Fruit fly (Drosophila melanogaster): ENCODE results near the gene CG42353.

Gene CG42353

dm6 chrX:16090179-16091144 lies 14.3 kb downstream of the CG42353 start (continued):
- no peak for TF ChIP-seq stwl (tag; optimal IDR thresholded peaks at IDR 0.05)
- peak; percentile 84 for TF ChIP-seq emc (GFP tag; optimal IDR thresholded peaks at IDR 0.05)
- TF ChIP-seq nerfin-2 (GFP tag; IDR thresholded peaks at IDR 0.05; ENCODE audit: partially characterized antibody) = no peak
- TF ChIP-seq NfI (GFP tag; optimal IDR thresholded peaks at IDR 0.05) = peak; percentile 93
- TF ChIP-seq CrebB (tag; optimal IDR thresholded peaks at IDR 0.05) = peak; percentile 91
- TF ChIP-seq Dad (GFP tag; optimal IDR thresholded peaks at IDR 0.05) = peak; percentile 77
- peak; percentile 89 for TF ChIP-seq schlank (tag; optimal IDR thresholded peaks at IDR 0.05)
- TF ChIP-seq ham (GFP tag; IDR thresholded peaks at IDR 0.05) = peak; percentile 60; the same call in 1 of the 2 replicates
- TF ChIP-seq CG32772 (GFP tag; IDR thresholded peaks at IDR 0.05) = peak; percentile 86
- no peak for TF ChIP-seq lola (GFP tag; optimal IDR thresholded peaks at IDR 0.05)
- TF ChIP-seq Sin3A (optimal IDR thresholded peaks at IDR 0.05) = no peak
- peak; percentile 94 for TF ChIP-seq sob (GFP tag; IDR thresholded peaks at IDR 0.05)
- TF ChIP-seq CG11093 (GFP tag; IDR thresholded peaks at IDR 0.05) = peak; percentile 83
- TF ChIP-seq ci (GFP tag; IDR thresholded peaks at IDR 0.05) = peak; percentile 94
- peak; percentile 94 for TF ChIP-seq CG2678 (tag; optimal IDR thresholded peaks at IDR 0.05)
- peak; percentile 76 for TF ChIP-seq Ssrp (tag; optimal IDR thresholded peaks at IDR 0.05)
- no peak for TF ChIP-seq grn (GFP tag; optimal IDR thresholded peaks at IDR 0.05)
- no peak for TF ChIP-seq Dp (GFP tag; optimal IDR thresholded peaks at IDR 0.05)
- peak; percentile 93 for TF ChIP-seq gro (GFP tag; optimal IDR thresholded peaks at IDR 0.05)
- TF ChIP-seq vfl (GFP tag; optimal IDR thresholded peaks at IDR 0.05) = peak; percentile 80
- TF ChIP-seq ERR (GFP tag; optimal IDR thresholded peaks at IDR 0.05) = peak; percentile 71
- TF ChIP-seq Gug (GFP tag; IDR thresholded peaks at IDR 0.05) = peak; percentile 84
- peak in 1 of 2 experiments; percentile 87 for TF ChIP-seq bsh (GFP tag; optimal IDR thresholded peaks at IDR 0.05)
- TF ChIP-seq CG1233 (GFP tag; optimal IDR thresholded peaks at IDR 0.05) = peak; percentile 90
- TF ChIP-seq C15 (GFP tag; IDR thresholded peaks at IDR 0.05) = peak; percentile 84
- peak; percentile 22 for TF ChIP-seq sqz (GFP tag; optimal IDR thresholded peaks at IDR 0.05)
- peak; percentile 91 for TF ChIP-seq Hsf (GFP tag; optimal IDR thresholded peaks at IDR 0.05)
- TF ChIP-seq sima (GFP tag; optimal IDR thresholded peaks at IDR 0.05) = peak; percentile 60
- peak; percentile 92 for TF ChIP-seq Atf6 (GFP tag; IDR thresholded peaks at IDR 0.05)
- peak; percentile 42 for TF ChIP-seq CG4617 (GFP tag; optimal IDR thresholded peaks at IDR 0.05; ENCODE audit: borderline replicate concordance)
- peak; percentile 78 for TF ChIP-seq Bteb2 (GFP tag; optimal IDR thresholded peaks at IDR 0.05)
- peak; percentile 89 for TF ChIP-seq CG17359 (tag; optimal IDR thresholded peaks at IDR 0.05)
- peak; percentile 90 for TF ChIP-seq HHEX (GFP tag; optimal IDR thresholded peaks at IDR 0.05)
- no peak for TF ChIP-seq Opbp (GFP tag; IDR thresholded peaks at IDR 0.05; ENCODE audit: partially characterized antibody)
- TF ChIP-seq CG13287 (GFP tag; IDR thresholded peaks at IDR 0.05; ENCODE audit: partially characterized antibody) = no peak
- peak; percentile 73 for TF ChIP-seq en (GFP tag; optimal IDR thresholded peaks at IDR 0.05)
- no peak for TF ChIP-seq vnd (GFP tag; IDR thresholded peaks at IDR 0.05; ENCODE audit: partially characterized antibody)
- TF ChIP-seq Ravus (GFP tag; IDR thresholded peaks at IDR 0.05) = peak; percentile 71
- TF ChIP-seq CG4404 (GFP tag; IDR thresholded peaks at IDR 0.05) = peak; percentile 71
- TF ChIP-seq zf30C (GFP tag; optimal IDR thresholded peaks at IDR 0.05) = no peak
- TF ChIP-seq tup (GFP tag; optimal IDR thresholded peaks at IDR 0.05) = peak; percentile 30
- peak; percentile 79 for TF ChIP-seq CG17612 (GFP tag; IDR thresholded peaks at IDR 0.05)
- peak; percentile 65 for TF ChIP-seq da (GFP tag; optimal IDR thresholded peaks at IDR 0.05)
- peak; percentile 50 for TF ChIP-seq CG11398 (GFP tag; optimal IDR thresholded peaks at IDR 0.05)
- TF ChIP-seq seq (GFP tag; IDR thresholded peaks at IDR 0.05) = peak; percentile 90
- TF ChIP-seq lbe (GFP tag; optimal IDR thresholded peaks at IDR 0.05) = peak; percentile 64
- no peak for TF ChIP-seq Gsc (GFP tag; IDR thresholded peaks at IDR 0.05)
- TF ChIP-seq CG6654 (GFP tag; optimal IDR thresholded peaks at IDR 0.05) = peak; percentile 72
